Worm (Caenorhabditis elegans) whole organism, L3 larva: ENCODE measurements around the gene abcf-3.

ENCODE experiments used
- R02D3.7 ChIP-seq: fragments of 150-350 bp; optimal IDR thresholded peaks from 2 replicates; lab custom pipeline; 2014; ENCODE audit warnings: missing biosample characterization, missing genetic modification characterization
- ZK546.5 ChIP-seq: sonication (generic microtip); optimal IDR thresholded peaks from 2 replicates; lab custom pipeline; 2017; ENCODE audit warnings: missing biosample characterization, missing genetic modification characterization
- aly-2 ChIP-seq: fragments of 150-350 bp; optimal IDR thresholded peaks from 2 replicates; lab custom pipeline; 2014; ENCODE audit warnings: missing biosample characterization, missing genetic modification characterization
- ama-1 ChIP-seq: fragments of 150-350 bp; optimal IDR thresholded peaks from 2 replicates; lab custom pipeline; 2018
- ceh-16 ChIP-seq: sonication (generic microtip); optimal IDR thresholded peaks from 2 replicates; lab custom pipeline; 2017; ENCODE audit warnings: missing biosample characterization, missing genetic modification characterization
- ceh-28 ChIP-seq: fragments of 150-350 bp; optimal IDR thresholded peaks from 2 replicates; lab custom pipeline; 2014; ENCODE audit warnings: missing biosample characterization, missing genetic modification reagents, missing genetic modification characterization
- ceh-82 ChIP-seq: fragments of 150-350 bp; optimal IDR thresholded peaks from 2 replicates; lab custom pipeline; 2014; ENCODE audit warnings: missing biosample characterization, missing genetic modification characterization
- ceh-9 ChIP-seq: sonication (generic microtip); optimal IDR thresholded peaks from 2 replicates; lab custom pipeline; 2018; ENCODE audit warnings: missing biosample characterization, missing genetic modification characterization
- daf-12 ChIP-seq: fragments of 150-350 bp; optimal IDR thresholded peaks from 2 replicates; lab custom pipeline; 2014; ENCODE audit warnings: missing biosample characterization, missing genetic modification reagents, missing genetic modification characterization
- egl-5 ChIP-seq: fragments of 150-350 bp; optimal IDR thresholded peaks from 2 replicates; lab custom pipeline; 2017; ENCODE audit warnings: missing biosample characterization, missing genetic modification reagents, missing genetic modification characterization, inconsistent platforms
- elt-1 ChIP-seq: fragments of 150-350 bp; optimal IDR thresholded peaks from 2 replicates; lab custom pipeline; 2014; ENCODE audit warnings: missing biosample characterization, missing genetic modification characterization
- elt-2 ChIP-seq: sonication (generic microtip); optimal IDR thresholded peaks from 2 replicates; lab custom pipeline; 2016; ENCODE audit warnings: missing genetic modification reagents, mild to moderate bottlenecking, missing genetic modification characterization, missing compliant biosample characterization
- elt-3 ChIP-seq, 3 experiments: fragments of 150-350 bp in 1 of 3; sonication (generic microtip) in 2 of 3; optimal IDR thresholded peaks; 2 replicates in 2 of 3; 4 replicates in 1 of 3; lab custom pipeline; 2014 to 2017; ENCODE audit warnings: missing biosample characterization in 3 of 3, missing genetic modification characterization in 3 of 3
- eor-1 ChIP-seq, 2 experiments: fragments of 150-350 bp; optimal IDR thresholded peaks; 2 replicates each; lab custom pipeline; 2014 to 2018; ENCODE audit warnings: missing biosample characterization in 2 of 2, missing genetic modification characterization in 2 of 2
- fkh-10 ChIP-seq: sonication (generic microtip); optimal IDR thresholded peaks from 2 replicates; lab custom pipeline; 2017; ENCODE audit warnings: missing biosample characterization, missing genetic modification reagents, missing genetic modification characterization
- fos-1 ChIP-seq: fragments of 150-350 bp; optimal IDR thresholded peaks from 2 replicates; lab custom pipeline; 2014; ENCODE audit warnings: missing biosample characterization, missing genetic modification characterization
- hmg-11 ChIP-seq: sonication (generic microtip); optimal IDR thresholded peaks from 2 replicates; lab custom pipeline; 2016; ENCODE audit warnings: missing genetic modification characterization, missing compliant biosample characterization
- jun-1 ChIP-seq: fragments of 150-350 bp; optimal IDR thresholded peaks from 2 replicates; lab custom pipeline; 2014; ENCODE audit warnings: missing biosample characterization, missing genetic modification reagents, missing genetic modification characterization
- lin-39 ChIP-seq: fragments of 150-350 bp; optimal IDR thresholded peaks from 2 replicates; lab custom pipeline; 2018; ENCODE audit warnings: missing biosample characterization, missing genetic modification reagents, missing genetic modification characterization
- lsy-12 ChIP-seq: sonication (generic microtip); optimal IDR thresholded peaks from 2 replicates; lab custom pipeline; 2016; ENCODE audit warnings: mild to moderate bottlenecking, missing genetic modification characterization, missing compliant biosample characterization
- mdl-1 ChIP-seq: fragments of 150-350 bp; optimal IDR thresholded peaks from 2 replicates; lab custom pipeline; 2014; ENCODE audit warnings: missing biosample characterization, missing genetic modification characterization
- mml-1 ChIP-seq: fragments of 150-350 bp; sonication (generic microtip); optimal IDR thresholded peaks from 3 replicates; lab custom pipeline; 2014; ENCODE audit warnings: missing biosample characterization, missing genetic modification characterization
- nfya-1 ChIP-seq: sonication (generic microtip); optimal IDR thresholded peaks from 2 replicates; lab custom pipeline; 2017; ENCODE audit warnings: missing genetic modification characterization, mild to moderate bottlenecking, missing compliant biosample characterization, antibody characterized with exemption, moderate library complexity; ENCODE audit not compliant: insufficient read depth
- nhr-11 ChIP-seq: fragments of 150-350 bp; optimal IDR thresholded peaks from 2 replicates; lab custom pipeline; 2014; ENCODE audit warnings: missing biosample characterization, missing genetic modification characterization
- nhr-23 ChIP-seq: fragments of 150-350 bp; optimal IDR thresholded peaks from 2 replicates; lab custom pipeline; 2014; ENCODE audit warnings: missing biosample characterization, missing genetic modification reagents, missing genetic modification characterization
- nhr-237 ChIP-seq: fragments of 150-350 bp; optimal IDR thresholded peaks from 2 replicates; lab custom pipeline; 2014; ENCODE audit warnings: missing biosample characterization, missing genetic modification characterization
- nhr-25 ChIP-seq: sonication (generic microtip); optimal IDR thresholded peaks from 2 replicates; lab custom pipeline; 2017; ENCODE audit warnings: missing biosample characterization, missing genetic modification characterization
- nhr-28 ChIP-seq: fragments of 150-350 bp; optimal IDR thresholded peaks from 2 replicates; lab custom pipeline; 2014; ENCODE audit warnings: missing biosample characterization, missing genetic modification characterization
- nhr-43 ChIP-seq: sonication (generic microtip); optimal IDR thresholded peaks from 2 replicates; lab custom pipeline; 2016; ENCODE audit warnings: mild to moderate bottlenecking, missing genetic modification characterization, missing compliant biosample characterization; ENCODE audit not compliant: poor library complexity, severe bottlenecking
- nhr-67 ChIP-seq: fragments of 150-350 bp; optimal IDR thresholded peaks from 2 replicates; lab custom pipeline; 2014; ENCODE audit warnings: missing biosample characterization, missing genetic modification characterization
- nhr-77 ChIP-seq: fragments of 150-350 bp; optimal IDR thresholded peaks from 2 replicates; lab custom pipeline; 2014; ENCODE audit warnings: missing biosample characterization, missing genetic modification characterization
- pha-4 ChIP-seq: fragments of 150-350 bp; optimal IDR thresholded peaks from 2 replicates; lab custom pipeline; 2014; ENCODE audit warnings: missing biosample characterization, missing genetic modification reagents, missing genetic modification characterization
- pqm-1 ChIP-seq: fragments of 150-350 bp; optimal IDR thresholded peaks from 2 replicates; lab custom pipeline; 2017; ENCODE audit warnings: missing biosample characterization, missing genetic modification characterization, inconsistent platforms
- sea-2 ChIP-seq: fragments of 150-350 bp; sonication (generic microtip); optimal IDR thresholded peaks from 4 replicates; lab custom pipeline; 2014; ENCODE audit warnings: missing biosample characterization, missing genetic modification reagents, missing genetic modification characterization
- snpc-4 ChIP-seq: fragments of 150-350 bp; optimal IDR thresholded peaks from 2 replicates; lab custom pipeline; 2014; ENCODE audit warnings: missing biosample characterization, missing genetic modification characterization
- unc-62 ChIP-seq: fragments of 150-350 bp; sonication (generic microtip); optimal IDR thresholded peaks from 4 replicates; lab custom pipeline; 2014; ENCODE audit warnings: missing biosample characterization, missing genetic modification reagents, missing genetic modification characterization
- zag-1 ChIP-seq: fragments of 150-350 bp; optimal IDR thresholded peaks from 2 replicates; lab custom pipeline; 2014; ENCODE audit warnings: missing biosample characterization, missing genetic modification characterization
- ztf-11 ChIP-seq: fragments of 150-350 bp; optimal IDR thresholded peaks from 2 replicates; lab custom pipeline; 2014; ENCODE audit warnings: missing biosample characterization, missing genetic modification characterization
- ztf-4 ChIP-seq: fragments of 150-350 bp; optimal IDR thresholded peaks from 2 replicates; lab custom pipeline; 2014; ENCODE audit warnings: missing biosample characterization, missing genetic modification characterization

abcf-3 gene

DNA sequence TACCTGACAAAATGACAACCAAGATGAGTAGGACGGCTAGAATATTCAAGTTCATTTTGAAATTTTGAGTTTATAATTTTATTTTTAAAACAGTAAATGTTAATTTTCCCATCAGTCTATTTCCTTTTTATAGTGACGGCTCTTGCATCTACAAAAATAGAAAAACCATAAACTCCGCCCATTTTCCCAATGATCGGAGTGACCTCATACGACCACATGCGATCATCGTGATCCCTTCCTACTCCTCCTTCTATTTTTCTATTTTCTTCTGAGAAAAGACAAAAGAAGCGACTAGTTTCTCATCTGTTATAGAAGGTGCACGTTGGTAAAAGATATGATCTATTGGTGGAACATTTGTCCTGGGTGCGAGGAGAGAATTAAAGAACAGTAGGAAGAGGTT, 42.3 kb downstream of the abcf-3 start, which contains the start of gene C23G10.11:
Gene C23G10.11 (minus strand): TSS at position 101 of the 400 bp plus-strand sequence.
- no peak for TF ChIP-seq egl-5 (tag; lab: Kevin White, UChicago)
- TF ChIP-seq elt-2 (tag; lab: Kevin White, UChicago) = no peak
- no peak for TF ChIP-seq mdl-1 (tag; lab: Kevin White, UChicago)
- TF ChIP-seq ztf-4 (tag; lab: Kevin White, UChicago) = no peak
- no peak for TF ChIP-seq elt-3 (tag; optimal IDR thresholded peaks at IDR 0.05; lab: Kevin White, UChicago)
- no peak for TF ChIP-seq eor-1 (tag; optimal IDR thresholded peaks at IDR 0.05; lab: Kevin White, UChicago)
- TF ChIP-seq lin-39 (tag; lab: Kevin White, UChicago) = no peak
- TF ChIP-seq lsy-12 = no peak
- TF ChIP-seq nhr-25 (tag; lab: Kevin White, UChicago) = no peak
- no peak for TF ChIP-seq nhr-11 (tag; lab: Kevin White, UChicago)
- no peak for TF ChIP-seq snpc-4
- TF ChIP-seq daf-12 (tag; lab: Kevin White, UChicago) = no peak
- TF ChIP-seq zag-1 = no peak
- TF ChIP-seq R02D3.7 (tag; lab: Kevin White, UChicago) = no peak
- TF ChIP-seq ztf-11 = no peak
- TF ChIP-seq ZK546.5 (tag; lab: Kevin White, UChicago) = no peak

DNA sequence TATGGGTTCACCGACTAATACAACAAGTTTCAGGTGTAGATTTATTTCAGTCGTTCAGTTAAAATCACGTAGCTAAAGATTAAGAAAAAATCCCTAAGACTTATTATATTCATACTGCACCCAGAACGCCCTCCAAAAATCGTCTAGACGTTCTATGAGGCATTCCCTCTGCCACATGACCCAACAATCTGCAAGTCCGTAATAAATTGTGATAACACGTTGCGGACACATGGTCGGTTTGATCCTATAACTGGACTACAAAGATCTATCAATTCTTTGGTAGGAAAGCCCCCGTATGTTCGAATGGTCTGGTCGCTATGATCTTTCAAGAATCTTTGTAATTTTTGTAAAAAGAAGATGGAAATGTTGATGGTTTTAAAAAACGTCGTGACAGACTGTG, 42.7 kb downstream of the abcf-3 start:
- no peak for TF ChIP-seq nhr-25 (tag; lab: Kevin White, UChicago)
- TF ChIP-seq daf-12 (tag; lab: Kevin White, UChicago) = no peak
- TF ChIP-seq nhr-23 (tag; lab: Kevin White, UChicago) = peak; percentile 36
- no peak for TF ChIP-seq unc-62
- TF ChIP-seq hmg-11 (tag; lab: Kevin White, UChicago) = no peak
- TF ChIP-seq egl-5 (tag; lab: Kevin White, UChicago) = no peak
- TF ChIP-seq mdl-1 (tag; lab: Kevin White, UChicago) = peak; percentile 14
- TF ChIP-seq fkh-10 (GFP tag; lab: Kevin White, UChicago) = no peak
- TF ChIP-seq ceh-28 (tag; lab: Kevin White, UChicago) = no peak
- TF ChIP-seq jun-1 (tag; lab: Kevin White, UChicago) = no peak
- TF ChIP-seq nhr-43 (tag; lab: Kevin White, UChicago) = peak; percentile 92
- TF ChIP-seq elt-2 (tag; lab: Kevin White, UChicago) = no peak

DNA sequence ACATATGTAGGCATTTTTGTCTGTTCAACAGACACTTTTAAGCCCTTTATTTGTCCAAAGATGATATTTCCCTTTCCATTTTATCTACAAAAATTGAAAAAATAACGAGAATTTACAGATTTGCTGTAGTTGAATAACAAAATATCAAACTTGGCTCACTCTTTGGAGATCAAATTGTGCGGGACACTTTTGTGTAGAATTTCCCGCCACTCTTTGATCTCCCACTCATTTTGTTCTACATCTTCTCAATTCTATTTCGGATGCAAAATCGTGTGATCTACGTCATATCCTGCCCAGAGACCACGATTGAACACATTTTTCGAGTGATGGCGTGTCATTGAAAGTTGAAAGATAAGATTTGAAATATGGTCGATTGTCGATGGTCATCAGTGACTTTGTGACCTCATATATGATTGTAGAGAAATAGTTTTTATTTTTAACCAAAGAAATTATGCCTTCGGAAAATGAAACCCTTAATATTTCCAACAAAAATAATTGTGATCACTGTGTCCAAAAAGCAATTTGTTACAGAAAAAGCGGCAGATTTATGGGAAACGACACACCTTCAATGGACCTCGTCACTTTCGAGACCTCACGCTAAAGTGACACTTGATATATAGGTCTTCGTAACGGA, 43.7 kb downstream of the abcf-3 start, which contains the start of gene hot-4:
Gene hot-4 (plus strand): TSS at position 584 of the 634 bp plus-strand sequence.
- TF ChIP-seq nfya-1 (tag; lab: Kevin White, UChicago) (no peak), unc-62 (no peak), jun-1 (tag; lab: Kevin White, UChicago) (no peak), mml-1 (tag; lab: Kevin White, UChicago) (no peak), pqm-1 (tag; lab: Kevin White, UChicago) (no peak), fos-1 (tag; lab: Kevin White, UChicago) (no peak), egl-5 (tag; lab: Kevin White, UChicago) (no peak), ceh-16 (tag; lab: Kevin White, UChicago) (no peak), nhr-237 (tag; lab: Kevin White, UChicago) (no peak), ceh-9 (tag; lab: Kevin White, UChicago) (no peak), fkh-10 (GFP tag; lab: Kevin White, UChicago) (no peak), sea-2 (GFP tag; lab: Kevin White, UChicago) (no peak), R02D3.7 (tag; lab: Kevin White, UChicago) (no peak), daf-12 (tag; lab: Kevin White, UChicago) (no peak), nhr-23 (tag; lab: Kevin White, UChicago) (no peak), nhr-43 (tag; lab: Kevin White, UChicago) (no peak)

DNA sequence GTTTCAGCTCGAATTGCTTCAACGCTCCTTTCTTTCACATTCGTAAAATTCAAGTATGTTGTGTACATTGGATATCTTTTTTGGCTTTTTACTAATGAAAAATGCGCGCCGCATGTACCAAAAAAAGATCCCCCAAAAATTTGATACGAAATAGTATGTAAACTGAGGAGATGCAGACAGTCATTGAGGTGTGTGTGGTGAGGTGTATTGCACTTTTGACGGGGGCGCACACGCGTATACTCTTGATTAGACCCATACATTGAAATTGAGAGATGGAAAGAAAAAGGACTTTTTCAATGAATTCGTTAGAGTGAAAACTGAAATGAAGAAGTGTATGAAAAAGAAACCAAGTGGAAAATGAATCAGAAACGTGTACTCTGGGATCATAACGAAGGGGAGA, 48.2 kb downstream of the abcf-3 start:
- no peak for TF ChIP-seq ceh-82 (tag; lab: Kevin White, UChicago)
- TF ChIP-seq mdl-1 (tag; lab: Kevin White, UChicago) = no peak
- no peak for TF ChIP-seq R02D3.7 (tag; lab: Kevin White, UChicago)
- TF ChIP-seq nhr-23 (tag; lab: Kevin White, UChicago) = no peak
- no peak for TF ChIP-seq elt-1
- no peak for TF ChIP-seq eor-1 (tag; optimal IDR thresholded peaks at IDR 0.05; lab: Kevin White, UChicago)
- TF ChIP-seq elt-2 (tag; lab: Kevin White, UChicago) = no peak
- TF ChIP-seq fkh-10 (GFP tag; lab: Kevin White, UChicago) = no peak
- TF ChIP-seq ztf-11 = no peak
- no peak for TF ChIP-seq aly-2 (tag; lab: Kevin White, UChicago)
- no peak for TF ChIP-seq pha-4 (tag; lab: Kevin White, UChicago)
- no peak for TF ChIP-seq nhr-77 (tag; lab: Kevin White, UChicago)
- TF ChIP-seq hmg-11 (tag; lab: Kevin White, UChicago) = no peak
- TF ChIP-seq ama-1 = no peak
- TF ChIP-seq nhr-25 (tag; lab: Kevin White, UChicago) = no peak
- TF ChIP-seq fos-1 (tag; lab: Kevin White, UChicago) = no peak
- TF ChIP-seq nhr-28 (tag; lab: Kevin White, UChicago) = no peak
- TF ChIP-seq nhr-67 (tag; lab: Kevin White, UChicago) = no peak
